Fruit fly (Drosophila melanogaster) whole organism, embryonic: ENCODE results near the gene Tmep.
A peak's percentile ranks its signal among the peaks of the same experiment; 100 is the strongest.

Source experiments
- Abd-B ChIP-seq: fragments of 200-800 bp; sonication (Bioruptor generic); optimal IDR thresholded peaks from 2 replicates; lab custom pipeline; 2018; ENCODE audit warnings: missing biosample characterization, mild to moderate bottlenecking, missing genetic modification characterization, moderate library complexity
- Antp ChIP-seq: fragments of 200-800 bp; sonication (Bioruptor generic); optimal IDR thresholded peaks from 3 replicates; lab custom pipeline; 2016; ENCODE audit warnings: missing biosample characterization, missing genetic modification characterization
- B-H2 ChIP-seq: fragments of 200-800 bp; sonication (Bioruptor generic); optimal IDR thresholded peaks from 2 replicates; lab custom pipeline; 2018; ENCODE audit warnings: missing biosample characterization, mild to moderate bottlenecking, missing genetic modification characterization
- Bgb ChIP-seq: fragments of 200-800 bp; sonication (Bioruptor generic); IDR thresholded peaks from 2 replicates; pipeline ENCODE4 v1.3.6; 2022; ENCODE audit warnings: missing biosample characterization, missing genetic modification characterization; ENCODE audit not compliant: partially characterized antibody
- CG10274 ChIP-seq: fragments of 200-800 bp; sonication (Bioruptor generic); optimal IDR thresholded peaks from 3 replicates; lab custom pipeline; 2017; ENCODE audit warnings: missing biosample characterization, mild to moderate bottlenecking, missing genetic modification characterization
- CG10543 ChIP-seq: fragments of 200-800 bp; sonication (Bioruptor generic); optimal IDR thresholded peaks from 3 replicates; lab custom pipeline; 2017; ENCODE audit warnings: missing biosample characterization, mild to moderate bottlenecking, missing genetic modification characterization, moderate library complexity
- CG10959 ChIP-seq: fragments of 200-800 bp; sonication (Bioruptor generic); IDR thresholded peaks from 2 replicates; pipeline ENCODE4 v1.3.6; 2022; ENCODE audit warnings: missing biosample characterization, missing genetic modification characterization
- CG12659 ChIP-seq: fragments of 200-800 bp; sonication (Bioruptor generic); optimal IDR thresholded peaks from 3 replicates; lab custom pipeline; 2017; ENCODE audit warnings: mild to moderate bottlenecking, missing biosample characterization, missing genetic modification reagents, missing genetic modification characterization
- CG13424 ChIP-seq: fragments of 200-800 bp; sonication (Bioruptor generic); optimal IDR thresholded peaks from 2 replicates; lab custom pipeline; 2019; ENCODE audit warnings: missing biosample characterization, mild to moderate bottlenecking, missing genetic modification characterization, moderate library complexity
- CG13624 ChIP-seq: fragments of 200-800 bp; sonication (Bioruptor generic); optimal IDR thresholded peaks from 2 replicates; lab custom pipeline; 2016; ENCODE audit warnings: missing biosample characterization, missing genetic modification characterization
- CG13775 ChIP-seq: fragments of 200-800 bp; sonication (Bioruptor generic); optimal IDR thresholded peaks from 3 replicates; lab custom pipeline; 2017; ENCODE audit warnings: missing biosample characterization, mild to moderate bottlenecking, missing genetic modification characterization
- CG14050 ChIP-seq: fragments of 200-800 bp; sonication (Bioruptor generic); IDR thresholded peaks from 3 replicates; pipeline ENCODE4 v1.3.6; 2022; ENCODE audit warnings: missing biosample characterization, missing genetic modification characterization
- CG17568 ChIP-seq: fragments of 200-800 bp; sonication (Bioruptor generic); optimal IDR thresholded peaks from 2 replicates; lab custom pipeline; 2018; ENCODE audit warnings: missing biosample characterization, mild to moderate bottlenecking, missing genetic modification characterization, moderate library complexity
- CG1792 ChIP-seq: fragments of 200-800 bp; sonication (Bioruptor generic); optimal IDR thresholded peaks from 2 replicates; lab custom pipeline; 2016; ENCODE audit warnings: missing biosample characterization, missing genetic modification characterization
- CG18011 ChIP-seq: fragments of 200-800 bp; sonication (Bioruptor generic); optimal IDR thresholded peaks from 2 replicates; lab custom pipeline; 2017; ENCODE audit warnings: missing biosample characterization, missing genetic modification characterization, mild to moderate bottlenecking, moderate library complexity, missing genotype
- CG18599 ChIP-seq: fragments of 200-800 bp; sonication (Bioruptor generic); optimal IDR thresholded peaks from 3 replicates; lab custom pipeline; 2017; ENCODE audit warnings: missing biosample characterization, missing genetic modification characterization, mild to moderate bottlenecking, moderate library complexity, missing genetic modification reagents
- CG2116 ChIP-seq: fragments of 200-800 bp; sonication (Bioruptor generic); optimal IDR thresholded peaks from 3 replicates; lab custom pipeline; 2018; ENCODE audit warnings: missing biosample characterization, mild to moderate bottlenecking, missing genetic modification characterization
- CG32772 ChIP-seq: fragments of 200-800 bp; sonication (Bioruptor generic); IDR thresholded peaks from 2 replicates; pipeline ENCODE4 v1.3.6; 2022; ENCODE audit warnings: missing biosample characterization, missing genetic modification characterization
- CG33557 ChIP-seq: fragments of 200-800 bp; sonication (Bioruptor generic); optimal IDR thresholded peaks from 2 replicates; lab custom pipeline; 2019; ENCODE audit warnings: missing biosample characterization, mild to moderate bottlenecking, missing genetic modification characterization, moderate library complexity
- CG3847 ChIP-seq: fragments of 200-800 bp; sonication (Bioruptor generic); IDR thresholded peaks from 2 replicates; pipeline ENCODE4 v1.3.6; 2022; ENCODE audit warnings: missing biosample characterization, missing genetic modification characterization
- CG6765 ChIP-seq: fragments of 200-800 bp; sonication (Bioruptor generic); optimal IDR thresholded peaks from 3 replicates; lab custom pipeline; 2017; ENCODE audit warnings: missing biosample characterization, mild to moderate bottlenecking, missing genetic modification characterization
- CG8359 ChIP-seq: fragments of 200-800 bp; sonication (Bioruptor generic); optimal IDR thresholded peaks from 2 replicates; lab custom pipeline; 2017; ENCODE audit warnings: missing biosample characterization, mild to moderate bottlenecking, missing genetic modification characterization, borderline replicate concordance
- CG9727 ChIP-seq: fragments of 200-800 bp; sonication (Bioruptor generic); optimal IDR thresholded peaks from 3 replicates; lab custom pipeline; 2017; ENCODE audit warnings: missing biosample characterization, mild to moderate bottlenecking, missing genetic modification characterization
- CoRest ChIP-seq: fragments of 200-800 bp; sonication (Bioruptor generic); optimal IDR thresholded peaks from 3 replicates; lab custom pipeline; 2018; ENCODE audit warnings: missing biosample characterization, mild to moderate bottlenecking, missing genetic modification characterization, moderate library complexity
- Dip2 ChIP-seq: fragments of 200-800 bp; sonication (Bioruptor generic); IDR thresholded peaks from 2 replicates; pipeline ENCODE4 v1.3.6; 2022; ENCODE audit warnings: missing biosample characterization, missing genetic modification characterization
- Doc2 ChIP-seq: fragments of 200-800 bp; sonication (Bioruptor generic); IDR thresholded peaks from 2 replicates; pipeline ENCODE4 v1.3.6; 2022; ENCODE audit warnings: missing biosample characterization, missing genetic modification characterization
- Drgx ChIP-seq: fragments of 200-800 bp; sonication (Bioruptor generic); IDR thresholded peaks from 2 replicates; pipeline ENCODE4 v1.3.6; 2022; ENCODE audit warnings: missing biosample characterization, missing genetic modification characterization
- Fer2 ChIP-seq: fragments of 200-800 bp; sonication (Bioruptor generic); optimal IDR thresholded peaks from 2 replicates; lab custom pipeline; 2018; ENCODE audit warnings: missing biosample characterization, mild to moderate bottlenecking, missing genetic modification characterization, moderate library complexity
- H2.0 ChIP-seq: fragments of 200-800 bp; sonication (Bioruptor generic); IDR thresholded peaks from 2 replicates; pipeline ENCODE4 v1.3.6; 2022; ENCODE audit warnings: missing biosample characterization, missing genetic modification characterization
- HLH54F ChIP-seq: fragments of 200-800 bp; sonication (Bioruptor generic); optimal IDR thresholded peaks from 3 replicates; lab custom pipeline; 2016; ENCODE audit warnings: missing biosample characterization, missing genetic modification characterization
- Jarid2 ChIP-seq: fragments of 200-800 bp; sonication (Bioruptor generic); optimal IDR thresholded peaks from 3 replicates; lab custom pipeline; 2017; ENCODE audit warnings: mild to moderate bottlenecking, missing biosample characterization, missing genetic modification reagents, missing genetic modification characterization
- NC2α ChIP-seq: fragments of 200-800 bp; sonication (Bioruptor generic); optimal IDR thresholded peaks from 2 replicates; lab custom pipeline; 2016; ENCODE audit warnings: missing biosample characterization, missing genetic modification characterization
- NC2β ChIP-seq: fragments of 200-800 bp; sonication (Bioruptor generic); optimal IDR thresholded peaks from 2 replicates; lab custom pipeline; 2016; ENCODE audit warnings: missing biosample characterization, missing genetic modification characterization
- Nf-YC ChIP-seq: fragments of 200-800 bp; optimal IDR thresholded peaks from 3 replicates; lab custom pipeline; 2019; ENCODE audit warnings: missing biosample characterization, mild to moderate bottlenecking, missing genetic modification characterization, moderate library complexity
- Oli ChIP-seq: fragments of 200-800 bp; sonication (Bioruptor generic); optimal IDR thresholded peaks from 2 replicates; lab custom pipeline; 2018; ENCODE audit warnings: missing biosample characterization, mild to moderate bottlenecking, missing genetic modification characterization, moderate library complexity
- PHDP ChIP-seq: fragments of 200-800 bp; sonication (Bioruptor generic); optimal IDR thresholded peaks from 3 replicates; lab custom pipeline; 2018; ENCODE audit warnings: missing biosample characterization, mild to moderate bottlenecking, missing genetic modification characterization, moderate library complexity
- Usf ChIP-seq: fragments of 200-800 bp; sonication (Bioruptor generic); optimal IDR thresholded peaks from 2 replicates; lab custom pipeline; 2017; ENCODE audit warnings: missing genotype, missing biosample characterization, missing genetic modification characterization
- ato ChIP-seq: fragments of 200-800 bp; sonication (Bioruptor generic); IDR thresholded peaks from 2 replicates; pipeline ENCODE4 v1.3.6; 2022; ENCODE audit warnings: missing biosample characterization, missing genetic modification characterization; ENCODE audit not compliant: partially characterized antibody
- cato ChIP-seq: fragments of 200-800 bp; sonication (Bioruptor generic); optimal IDR thresholded peaks from 2 replicates; lab custom pipeline; 2016; ENCODE audit warnings: missing biosample characterization, missing genetic modification characterization, borderline replicate concordance
- dan ChIP-seq: fragments of 200-800 bp; sonication (Bioruptor generic); IDR thresholded peaks from 2 replicates; pipeline ENCODE4 v1.3.6; 2022; ENCODE audit warnings: missing biosample characterization, missing genetic modification characterization
- danr ChIP-seq: fragments of 200-800 bp; sonication (Bioruptor generic); IDR thresholded peaks from 2 replicates; pipeline ENCODE4 v1.3.6; 2022; ENCODE audit warnings: missing biosample characterization, missing genetic modification characterization
- dm ChIP-seq: fragments of 200-800 bp; sonication (Bioruptor generic); optimal IDR thresholded peaks from 3 replicates; lab custom pipeline; 2016; ENCODE audit warnings: missing biosample characterization, missing genetic modification characterization
- dpn ChIP-seq, 2 experiments: fragments of 200-800 bp; sonication (Bioruptor generic); optimal IDR thresholded peaks; 3 replicates each; lab custom pipeline; 2016; ENCODE audit warnings: missing biosample characterization in 2 of 2, missing genetic modification characterization in 2 of 2
- esg ChIP-seq: fragments of 200-800 bp; sonication (Bioruptor generic); conservative IDR thresholded peaks from 2 replicates; pipeline ENCODE4 v1.3.6; 2022; ENCODE audit warnings: missing biosample characterization, missing genetic modification characterization
- pan ChIP-seq, 4 experiments: fragments of >200 bp in 3 of 4; fragments of 200-800 bp in 1 of 4; sonication (Bioruptor generic) in 1 of 4; optimal IDR thresholded peaks in 3 of 4; IDR thresholded peaks in 1 of 4; 2 replicates each; pipeline versions ENCODE4 v1.3.6 to Lab custom; 2017 to 2022; ENCODE audit warnings: missing biosample characterization in 2 of 4, missing genetic modification characterization in 2 of 4, mixed read lengths in 1 of 4
- ro ChIP-seq: fragments of 200-800 bp; sonication (Bioruptor generic); IDR thresholded peaks from 2 replicates; pipeline ENCODE4 v1.3.6; 2022; ENCODE audit warnings: missing biosample characterization, missing genetic modification characterization
- sug ChIP-seq: fragments of 200-800 bp; optimal IDR thresholded peaks from 2 replicates; lab custom pipeline; 2019; ENCODE audit warnings: missing biosample characterization, mild to moderate bottlenecking, missing genetic modification characterization, moderate library complexity
- tin ChIP-seq: fragments of 200-800 bp; sonication (Bioruptor generic); optimal IDR thresholded peaks from 3 replicates; lab custom pipeline; 2016; ENCODE audit warnings: missing biosample characterization, missing genetic modification characterization
- wor ChIP-seq: fragments of 200-800 bp; sonication (Bioruptor generic); IDR thresholded peaks from 2 replicates; pipeline ENCODE4 v1.3.6; 2022; ENCODE audit warnings: missing biosample characterization, missing genetic modification characterization

Gene Tmep

DNA sequence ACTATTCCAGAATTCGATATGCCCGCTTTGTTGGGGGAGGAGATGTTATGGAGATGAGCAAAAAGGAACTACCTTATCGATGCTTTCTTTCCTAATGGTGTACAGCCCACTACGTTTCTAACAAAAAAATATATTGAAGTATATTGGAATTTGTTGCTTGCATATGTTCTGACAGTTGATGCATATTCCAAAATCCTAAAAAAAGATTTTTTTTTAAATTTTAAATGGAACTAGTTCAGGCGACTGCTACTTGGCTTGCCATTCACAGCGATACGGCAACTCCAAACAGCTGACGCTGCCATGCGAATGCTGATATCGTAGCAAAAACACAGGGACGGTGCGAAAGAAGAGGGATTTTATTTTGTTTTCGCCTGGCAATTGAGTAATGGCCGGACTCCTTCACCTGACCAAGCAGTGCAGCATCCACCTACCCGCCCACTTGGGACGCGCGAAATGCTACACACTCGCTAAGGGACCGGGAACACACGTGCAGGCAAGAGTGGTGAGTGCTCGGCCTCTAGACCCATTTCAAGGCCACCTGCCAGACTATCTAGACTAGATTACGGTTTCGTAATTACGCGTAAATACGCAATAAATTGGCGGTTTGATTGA, 49.2 kb downstream of the Tmep start, which contains the start of the genes CG13926, ABCB7 and CG33230 (continued):
- no peak for TF ChIP-seq H2.0 (GFP tag; lab: Robert Waterston, UW)
- TF ChIP-seq esg (GFP tag; lab: Robert Waterston, UW) = no peak
- TF ChIP-seq CG18599 (GFP tag; lab: Kevin White, UChicago) = peak; percentile 61
- TF ChIP-seq wor = no peak
- TF ChIP-seq CG10543 (GFP tag; lab: Kevin White, UChicago) = peak; percentile 61
- peak; percentile 63 for TF ChIP-seq CG12659 (GFP tag; lab: Kevin White, UChicago)
- no peak for TF ChIP-seq Doc2 (GFP tag; lab: Robert Waterston, UW)
- no peak for TF ChIP-seq CG6765
- no peak for TF ChIP-seq Fer2 (tag; lab: Kevin White, UChicago)
- TF ChIP-seq danr (GFP tag; lab: Robert Waterston, UW) = no peak
- TF ChIP-seq dan (GFP tag; lab: Robert Waterston, UW) = no peak
- TF ChIP-seq Drgx = 0 out of 2 replicates have a peak, but pooled peaks have one; percentile 12
- TF ChIP-seq Bgb (GFP tag; lab: Robert Waterston, UW) = peak; percentile 47
- peak; percentile 52 for TF ChIP-seq CoRest
- TF ChIP-seq cato = no peak
- TF ChIP-seq HLH54F (GFP tag; lab: Kevin White, UChicago) = peak; percentile 21
- peak; percentile 95 for TF ChIP-seq CG10274 (GFP tag; lab: Kevin White, UChicago)
- no peak for TF ChIP-seq CG1792
- TF ChIP-seq CG13624 = peak; percentile 35
- TF ChIP-seq Dip2 (GFP tag; lab: Robert Waterston, UW) = no peak
- no peak for TF ChIP-seq CG32772
- TF ChIP-seq dpn (GFP tag; optimal IDR thresholded peaks at IDR 0.05; lab: Kevin White, UChicago) = peak; percentile 6 to 23
- no peak for TF ChIP-seq PHDP (tag; lab: Kevin White, UChicago)
- no peak for TF ChIP-seq Usf (GFP tag; lab: Kevin White, UChicago)
- TF ChIP-seq Jarid2 (GFP tag; lab: Kevin White, UChicago) = no peak
- TF ChIP-seq CG9727 (GFP tag; lab: Kevin White, UChicago) = peak; percentile 29
- no peak for TF ChIP-seq CG14050 (GFP tag; lab: Robert Waterston, UW)
- TF ChIP-seq dm (GFP tag; lab: Kevin White, UChicago) = no peak
- TF ChIP-seq tin (GFP tag; lab: Kevin White, UChicago) = peak; percentile 23
- TF ChIP-seq Oli (tag; lab: Kevin White, UChicago) = no peak
- TF ChIP-seq Nf-YC = peak; percentile 46
- TF ChIP-seq CG8359 (GFP tag; lab: Kevin White, UChicago) = no peak
- peak; percentile 38; the same call in 1 of the 2 replicates for TF ChIP-seq CG3847 (GFP tag; lab: Robert Waterston, UW)
- peak; percentile 42 for TF ChIP-seq CG2116 (GFP tag; lab: Kevin White, UChicago)
- TF ChIP-seq sug (tag; lab: Kevin White, UChicago) = peak; percentile 60
- no peak for TF ChIP-seq NC2β (GFP tag; lab: Kevin White, UChicago)
- TF ChIP-seq pan (optimal IDR thresholded peaks at IDR 0.05; lab: Kevin White, UChicago) = no peak
- no peak for TF ChIP-seq pan (GFP tag; optimal IDR thresholded peaks at IDR 0.05 in 1 of 2, IDR thresholded peaks at IDR 0.05 in 1 of 2)
- peak; percentile 59 for TF ChIP-seq B-H2
- TF ChIP-seq ro (GFP tag; lab: Robert Waterston, UW) = no peak
- peak; percentile 39 for TF ChIP-seq CG13424 (tag; lab: Kevin White, UChicago)
- TF ChIP-seq Antp = no peak
- TF ChIP-seq CG17568 (GFP tag; lab: Kevin White, UChicago) = no peak
- TF ChIP-seq ato (GFP tag; lab: Robert Waterston, UW) = no peak
- no peak for TF ChIP-seq CG10959 (GFP tag; lab: Robert Waterston, UW)
- TF ChIP-seq CG13775 (GFP tag; lab: Kevin White, UChicago) = peak; percentile 35
- TF ChIP-seq NC2α (GFP tag; lab: Kevin White, UChicago) = no peak
- TF ChIP-seq CG33557 (GFP tag; lab: Kevin White, UChicago) = no peak
- TF ChIP-seq CG18011 (GFP tag; lab: Kevin White, UChicago) = no peak
- TF ChIP-seq Abd-B (GFP tag; lab: Kevin White, UChicago) = peak; percentile 14
